Fruit fly (Drosophila melanogaster) Kc167 (cell line): ENCODE data around the gene CHKov2.

Source experiments
- Myc ChIP-seq: fragments of >200 bp; optimal IDR thresholded peaks from 2 replicates; lab custom pipeline; 2017; ENCODE audit warnings: missing external identifiers
- Sin3A ChIP-seq: fragments of >200 bp; optimal IDR thresholded peaks from 2 replicates; lab custom pipeline; 2018; ENCODE audit warnings: missing external identifiers
- h ChIP-seq: fragments of >200 bp; optimal IDR thresholded peaks from 3 replicates; lab custom pipeline; 2018; ENCODE audit warnings: missing external identifiers
- insv ChIP-seq: fragments of >200 bp; optimal IDR thresholded peaks from 3 replicates; lab custom pipeline; 2018; ENCODE audit warnings: missing external identifiers
- psq ChIP-seq: fragments of >200 bp; optimal IDR thresholded peaks from 2 replicates; lab custom pipeline; 2017; ENCODE audit warnings: missing external identifiers
- ttk ChIP-seq: sonication (Bioruptor generic); optimal IDR thresholded peaks from 2 replicates; lab custom pipeline; 2017; ENCODE audit warnings: missing external identifiers

Gene CHKov2

dm6 chr3R:25331103-25331502 is at the start of gene CHKov2:
Gene CHKov2, minus strand, starts transcription at chr3R:25331203.
- TF ChIP-seq psq (lab: Kevin White, UChicago) (no peak), Sin3A (lab: Kevin White, UChicago) (no peak), Myc (lab: Kevin White, UChicago) (no peak), h (lab: Kevin White, UChicago) (no peak)

dm6 chr3R:25357985-25358384 is 27.0 kb upstream of the CHKov2 start, which contains the start of gene ND-49L:
Gene ND-49L, plus strand, starts transcription at chr3R:25358285.
- no peak for TF ChIP-seq ttk (lab: Kevin White, UChicago)
- TF ChIP-seq psq (lab: Kevin White, UChicago): no peak
- TF ChIP-seq Sin3A (lab: Kevin White, UChicago): no peak
- TF ChIP-seq h (lab: Kevin White, UChicago): no peak
- TF ChIP-seq insv (lab: Kevin White, UChicago): no peak
- no peak for TF ChIP-seq Myc (lab: Kevin White, UChicago)

DNA sequence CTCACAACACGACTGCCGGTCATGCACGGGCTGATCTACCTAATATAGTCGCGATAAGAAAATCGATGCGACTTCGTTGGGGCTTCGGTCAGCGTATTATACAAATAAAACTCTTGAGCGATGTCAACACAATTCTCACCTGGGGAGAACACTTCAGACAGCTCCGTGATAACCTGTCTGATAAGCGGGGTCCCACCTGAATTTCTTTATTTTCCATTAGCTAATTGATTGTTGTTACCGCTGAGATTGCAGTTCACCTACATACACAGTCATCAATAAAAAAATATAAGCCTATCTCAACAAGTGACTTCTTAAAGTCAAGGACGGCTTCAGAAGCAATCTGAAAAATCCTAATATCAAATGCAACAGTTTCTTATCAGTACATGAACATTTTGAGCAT is 15.9 kb upstream of the CHKov2 start, which contains the start of gene tobi:
TSS of gene tobi (minus strand) at position 23 of the 400 bp plus-strand sequence.
- no peak for TF ChIP-seq ttk (lab: Kevin White, UChicago)
- TF ChIP-seq psq (lab: Kevin White, UChicago): no peak
- no peak for TF ChIP-seq Myc (lab: Kevin White, UChicago)
- TF ChIP-seq Sin3A (lab: Kevin White, UChicago): no peak
- TF ChIP-seq h (lab: Kevin White, UChicago): no peak
- no peak for TF ChIP-seq insv (lab: Kevin White, UChicago)

DNA sequence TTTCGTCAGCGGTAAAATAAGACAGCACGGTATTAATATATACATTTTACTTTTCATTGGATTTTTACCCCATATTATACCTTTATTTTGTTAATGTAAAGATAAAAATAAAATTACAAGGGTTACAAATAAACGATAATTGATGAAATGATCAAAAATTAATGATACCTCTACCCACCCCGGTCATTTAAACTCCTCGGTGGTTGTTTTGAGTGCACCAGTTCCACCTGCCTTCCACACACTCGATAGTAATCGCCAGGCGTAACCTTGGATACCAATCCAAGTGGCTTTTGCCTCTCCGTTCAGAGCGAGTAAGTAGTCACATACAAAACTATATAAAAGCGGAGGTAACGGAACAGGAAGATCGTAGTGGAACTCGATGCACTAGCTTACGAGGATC is 8.9 kb upstream of the CHKov2 start, which contains the start of gene rha:
TSS of gene rha (plus strand) at position 301 of the 400 bp plus-strand sequence.
- TF ChIP-seq Sin3A (lab: Kevin White, UChicago) (no peak), psq (lab: Kevin White, UChicago) (no peak), h (lab: Kevin White, UChicago) (no peak), insv (lab: Kevin White, UChicago) (no peak), Myc (lab: Kevin White, UChicago) (no peak), ttk (lab: Kevin White, UChicago) (no peak)

DNA sequence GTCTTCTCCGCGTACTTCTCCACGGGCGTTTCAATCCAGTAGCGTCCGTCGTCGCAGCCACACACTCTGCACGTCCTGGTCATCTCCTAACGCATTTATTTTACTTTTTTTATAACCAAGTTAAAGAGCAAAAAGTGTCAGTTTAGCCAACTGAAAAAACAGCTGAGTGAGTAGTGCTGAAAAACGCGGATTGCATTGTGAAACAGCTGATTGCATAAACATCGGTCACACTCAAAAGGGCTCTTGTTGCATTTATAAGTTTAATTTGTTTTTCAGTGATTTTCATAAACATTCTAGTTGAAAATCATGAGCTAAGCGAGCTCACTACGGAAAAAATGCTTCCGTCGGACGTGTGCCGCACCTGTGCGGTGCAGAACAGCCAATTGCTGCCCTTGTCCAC is 4.1 kb upstream of the CHKov2 start, which contains the start of the genes CG10669 and CG11902:
TSS of gene CG10669 (minus strand) at position 179 of the 400 bp plus-strand sequence.
TSS of gene CG11902 (plus strand) at position 193 of the 400 bp plus-strand sequence.
- TF ChIP-seq ttk (lab: Kevin White, UChicago) (no peak), h (lab: Kevin White, UChicago) (no peak), Myc (lab: Kevin White, UChicago) (no peak), psq (lab: Kevin White, UChicago) (no peak), Sin3A (lab: Kevin White, UChicago) (no peak), insv (lab: Kevin White, UChicago) (no peak)

DNA sequence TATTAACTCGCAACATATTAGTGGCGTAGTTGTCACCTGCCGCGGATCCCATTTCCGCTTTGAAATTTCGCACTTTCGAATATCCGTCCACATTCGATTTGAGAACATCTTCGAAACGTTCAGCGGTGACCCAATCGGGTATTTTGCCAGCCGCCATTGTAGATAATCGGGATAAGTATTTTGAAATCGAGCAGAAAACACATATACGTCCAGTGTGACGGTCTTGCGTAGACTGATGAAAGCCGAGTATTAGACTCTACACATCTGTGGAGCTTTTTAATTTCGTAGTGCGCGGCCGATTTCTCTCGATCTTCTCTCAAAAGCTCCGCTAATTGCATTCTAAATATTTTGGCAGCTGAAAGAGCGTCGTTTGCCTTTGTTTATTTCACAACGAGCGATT is 1.9 kb downstream of the CHKov2 start, which contains the start of gene CHKov1:
TSS of gene CHKov1 (minus strand) at position 238 of the 400 bp plus-strand sequence.
- no peak for TF ChIP-seq ttk (lab: Kevin White, UChicago)
- TF ChIP-seq h (lab: Kevin White, UChicago): no peak
- no peak for TF ChIP-seq Sin3A (lab: Kevin White, UChicago)
- no peak for TF ChIP-seq Myc (lab: Kevin White, UChicago)
- no peak for TF ChIP-seq insv (lab: Kevin White, UChicago)
- TF ChIP-seq psq (lab: Kevin White, UChicago): no peak

DNA sequence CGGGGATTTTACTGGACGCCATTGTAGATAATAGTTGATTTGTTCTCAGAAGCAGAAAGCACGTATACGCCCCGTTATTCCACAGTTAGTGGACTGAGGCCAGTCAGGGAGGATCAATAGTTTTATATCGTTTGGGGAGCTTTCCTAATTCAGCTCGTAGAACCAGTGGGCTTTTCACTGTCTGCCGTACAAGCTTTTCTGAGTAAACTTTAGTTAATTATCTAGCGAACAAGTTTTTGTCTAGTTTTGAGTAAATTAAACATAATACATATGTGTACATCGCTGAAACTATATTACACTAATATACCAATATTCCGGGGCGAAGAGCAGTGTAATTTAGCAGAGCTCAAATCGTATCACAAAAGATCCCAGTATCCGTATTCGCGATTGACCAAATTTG is 8.3 kb downstream of the CHKov2 start, which contains the start of gene CG10562:
TSS of gene CG10562 (minus strand) at position 101 of the 400 bp plus-strand sequence.
- TF ChIP-seq Myc (lab: Kevin White, UChicago) (no peak), Sin3A (lab: Kevin White, UChicago) (no peak), insv (lab: Kevin White, UChicago) (no peak), psq (lab: Kevin White, UChicago) (no peak), h (lab: Kevin White, UChicago) (no peak), ttk (lab: Kevin White, UChicago) (no peak)

DNA sequence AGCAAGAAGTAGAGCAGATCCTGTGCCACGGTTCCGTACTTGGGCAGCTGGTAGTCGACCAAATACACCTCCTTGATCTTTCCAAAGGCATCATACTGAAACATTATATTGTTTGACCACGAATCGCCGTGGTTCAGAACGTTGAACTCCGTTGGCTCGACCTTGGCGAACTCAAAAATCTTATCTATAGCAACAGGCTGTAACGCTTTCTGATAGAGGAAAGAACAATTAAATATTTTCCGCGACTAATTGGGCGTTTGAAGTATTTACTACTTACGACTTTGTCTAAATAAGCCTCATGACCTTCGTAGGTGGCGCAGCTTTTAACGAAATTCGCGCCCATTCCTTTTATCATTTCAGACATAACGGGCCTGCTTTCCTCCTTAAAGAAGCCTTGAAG is 9.3 kb downstream of the CHKov2 start:
- TF ChIP-seq Sin3A (lab: Kevin White, UChicago) (no peak), ttk (lab: Kevin White, UChicago) (no peak)

DNA sequence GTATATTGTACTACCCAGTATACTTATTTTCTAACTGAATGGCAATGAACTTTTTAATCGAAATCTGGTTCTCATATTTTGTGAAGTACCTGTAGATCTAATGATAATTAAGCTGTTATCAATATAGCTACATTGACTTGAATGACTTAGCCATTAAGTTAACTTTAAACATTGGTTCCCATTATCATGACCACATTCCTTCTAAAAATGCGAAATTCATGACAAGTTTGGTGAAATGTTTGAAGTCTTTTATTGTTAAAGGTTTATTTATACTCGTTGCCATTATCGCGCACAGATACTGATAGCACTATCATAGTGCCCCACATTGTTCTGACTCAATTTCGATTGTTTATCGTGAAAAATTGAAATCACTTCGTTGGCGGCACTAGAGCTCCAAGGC is 10.1 kb downstream of the CHKov2 start:
- TF ChIP-seq psq (lab: Kevin White, UChicago) (no peak), insv (lab: Kevin White, UChicago) (no peak), Myc (lab: Kevin White, UChicago) (no peak), ttk (lab: Kevin White, UChicago) (no peak), Sin3A (lab: Kevin White, UChicago) (no peak), h (lab: Kevin White, UChicago) (no peak)

dm6 chr3R:25320051-25320705 is 10.8 kb downstream of the CHKov2 start, which contains the start of gene CG10560:
Gene CG10560, minus strand, starts transcription at chr3R:25320101.
- TF ChIP-seq h (lab: Kevin White, UChicago) (no peak), insv (lab: Kevin White, UChicago) (no peak), Myc (lab: Kevin White, UChicago) (no peak), Sin3A (lab: Kevin White, UChicago) (no peak), ttk (lab: Kevin White, UChicago) (no peak)

- TF ChIP-seq Sin3A (lab: Kevin White, UChicago): no peak
- no peak for TF ChIP-seq Myc (lab: Kevin White, UChicago)
- TF ChIP-seq psq (lab: Kevin White, UChicago): no peak
- TF ChIP-seq ttk (lab: Kevin White, UChicago): no peak
- TF ChIP-seq h (lab: Kevin White, UChicago): no peak
- no peak for TF ChIP-seq insv (lab: Kevin White, UChicago)
Measured at dm6 chr3R:25318011-25318410, 13.0 kb downstream of the CHKov2 start, which contains the start of gene CG10553. Gene CG10553, minus strand, starts transcription at chr3R:25318111.
